Fruit fly (Drosophila melanogaster) whole organism, embryonic: ENCODE data around the gene Smox.

ENCODE experiments used
- BEAF-32 ChIP-seq: fragments of 200-800 bp; sonication (Bioruptor generic); optimal IDR thresholded peaks from 3 replicates; lab custom pipeline; 2017; ENCODE audit warnings: missing biosample characterization, missing genetic modification characterization, mild to moderate bottlenecking, moderate library complexity, missing genetic modification reagents
- CG12219 ChIP-seq: fragments of 200-800 bp; sonication (Bioruptor generic); optimal IDR thresholded peaks from 3 replicates; lab custom pipeline; 2018; ENCODE audit warnings: missing biosample characterization, mild to moderate bottlenecking, missing genetic modification characterization
- CG13287 ChIP-seq: fragments of 200-800 bp; sonication (Bioruptor generic); IDR thresholded peaks from 2 replicates; pipeline ENCODE4 v1.3.6; 2022; ENCODE audit warnings: missing biosample characterization, missing genetic modification characterization; ENCODE audit not compliant: partially characterized antibody
- CG16815 ChIP-seq: fragments of 200-800 bp; sonication (Bioruptor generic); optimal IDR thresholded peaks from 3 replicates; lab custom pipeline; 2017; ENCODE audit warnings: missing biosample characterization, mild to moderate bottlenecking, missing genetic modification characterization
- CG17361 ChIP-seq: fragments of 200-800 bp; sonication (Bioruptor generic); IDR thresholded peaks from 3 replicates; pipeline ENCODE4 v1.3.6; 2022; ENCODE audit warnings: missing biosample characterization, missing genetic modification characterization
- CG2116 ChIP-seq: fragments of 200-800 bp; sonication (Bioruptor generic); optimal IDR thresholded peaks from 3 replicates; lab custom pipeline; 2018; ENCODE audit warnings: missing biosample characterization, mild to moderate bottlenecking, missing genetic modification characterization
- CG2889 ChIP-seq: fragments of 200-800 bp; sonication (Bioruptor generic); IDR thresholded peaks from 3 replicates; pipeline ENCODE4 v1.3.6; 2022; ENCODE audit warnings: missing biosample characterization, missing genetic modification characterization
- CG33213 ChIP-seq: fragments of 200-800 bp; sonication (Bioruptor generic); optimal IDR thresholded peaks from 3 replicates; lab custom pipeline; 2016; ENCODE audit warnings: missing biosample characterization, missing genetic modification characterization
- CG34224 ChIP-seq: fragments of 200-800 bp; sonication (Bioruptor generic); IDR thresholded peaks from 3 replicates; pipeline ENCODE4 v1.3.6; 2022; ENCODE audit warnings: missing biosample characterization, missing genetic modification characterization; ENCODE audit not compliant: partially characterized antibody
- CG34422 ChIP-seq: fragments of 200-800 bp; sonication (Bioruptor generic); IDR thresholded peaks from 3 replicates; pipeline ENCODE4 v1.3.6; 2022; ENCODE audit warnings: missing biosample characterization, missing genetic modification characterization
- CG4282 ChIP-seq: fragments of 200-800 bp; sonication (Bioruptor generic); optimal IDR thresholded peaks from 2 replicates; lab custom pipeline; 2016; ENCODE audit warnings: missing biosample characterization, missing genetic modification characterization
- CG43689 ChIP-seq: fragments of 200-800 bp; sonication (Bioruptor generic); IDR thresholded peaks from 2 replicates; pipeline ENCODE4 v1.3.6; 2022; ENCODE audit warnings: missing biosample characterization, missing genetic modification characterization
- CG5245 ChIP-seq: fragments of 200-800 bp; sonication (Bioruptor generic); optimal IDR thresholded peaks from 3 replicates; lab custom pipeline; 2016; ENCODE audit warnings: missing biosample characterization, missing genetic modification characterization
- CG5953 ChIP-seq: fragments of 200-800 bp; sonication (Bioruptor generic); IDR thresholded peaks from 2 replicates; pipeline ENCODE4 v1.3.6; 2022; ENCODE audit warnings: missing biosample characterization, missing genetic modification characterization
- CG9215 ChIP-seq: fragments of 200-800 bp; sonication (Bioruptor generic); IDR thresholded peaks from 2 replicates; pipeline ENCODE4 v1.3.6; 2022; ENCODE audit warnings: missing biosample characterization, missing genetic modification characterization
- Dad ChIP-seq: fragments of 200-800 bp; sonication (Bioruptor generic); optimal IDR thresholded peaks from 3 replicates; lab custom pipeline; 2016; ENCODE audit warnings: missing biosample characterization, missing genetic modification characterization
- Dll ChIP-seq: fragments of 200-800 bp; sonication (Bioruptor generic); IDR thresholded peaks from 4 replicates; pipeline ENCODE4 v1.3.6; 2022; ENCODE audit warnings: missing biosample characterization, missing genetic modification characterization; ENCODE audit not compliant: partially characterized antibody
- Hsf ChIP-seq: fragments of 200-800 bp; sonication (Bioruptor generic); optimal IDR thresholded peaks from 3 replicates; lab custom pipeline; 2016; ENCODE audit warnings: missing biosample characterization, missing genetic modification characterization
- Lhr ChIP-seq: fragments of 200-800 bp; sonication (Bioruptor generic); optimal IDR thresholded peaks from 3 replicates; lab custom pipeline; 2017; ENCODE audit warnings: mild to moderate bottlenecking, missing biosample characterization, missing genetic modification reagents, missing genetic modification characterization
- Lim3 ChIP-seq: fragments of 200-800 bp; sonication (Bioruptor generic); IDR thresholded peaks from 2 replicates; pipeline ENCODE4 v1.3.6; 2022; ENCODE audit warnings: missing biosample characterization, missing genetic modification characterization
- MESR4 ChIP-seq: fragments of 200-800 bp; sonication (Bioruptor generic); optimal IDR thresholded peaks from 2 replicates; lab custom pipeline; 2018; ENCODE audit warnings: missing biosample characterization, mild to moderate bottlenecking, missing genetic modification characterization, moderate library complexity
- Mes4 ChIP-seq: fragments of 200-800 bp; sonication (Bioruptor generic); optimal IDR thresholded peaks from 2 replicates; lab custom pipeline; 2016; ENCODE audit warnings: missing biosample characterization, missing genetic modification characterization
- Neu2 ChIP-seq: fragments of 200-800 bp; sonication (Bioruptor generic); optimal IDR thresholded peaks from 3 replicates; lab custom pipeline; 2016; ENCODE audit warnings: missing biosample characterization, missing genetic modification characterization, borderline replicate concordance
- Nf-YB ChIP-seq: fragments of 200-800 bp; sonication (Bioruptor generic); optimal IDR thresholded peaks from 3 replicates; lab custom pipeline; 2019; ENCODE audit warnings: missing biosample characterization, mild to moderate bottlenecking, missing genetic modification characterization, moderate library complexity
- Opbp ChIP-seq: fragments of 200-800 bp; sonication (Bioruptor generic); IDR thresholded peaks from 3 replicates; pipeline ENCODE4 v1.3.6; 2022; ENCODE audit warnings: missing biosample characterization, missing genetic modification characterization; ENCODE audit not compliant: partially characterized antibody
- Pdp1 ChIP-seq, 2 experiments: fragments of 200-800 bp; sonication (Bioruptor generic); optimal IDR thresholded peaks; 3 replicates each; lab custom pipeline; 2016; ENCODE audit warnings: missing biosample characterization in 2 of 2, missing genetic modification characterization in 2 of 2, mild to moderate bottlenecking in 1 of 2, moderate library complexity in 1 of 2
- Stat92E ChIP-seq, 3 experiments: fragments of >200 bp in 2 of 3; fragments of 200-800 bp in 1 of 3; sonication (Bioruptor generic) in 1 of 3; optimal IDR thresholded peaks; 2 replicates each; lab custom pipeline; 2017 to 2019; ENCODE audit warnings: missing biosample characterization in 3 of 3, missing genetic modification characterization in 3 of 3, mild to moderate bottlenecking in 1 of 3, moderate library complexity in 1 of 3
- aop ChIP-seq: fragments of 200-800 bp; sonication (Bioruptor generic); IDR thresholded peaks from 2 replicates; pipeline ENCODE4 v1.3.6; 2022; ENCODE audit warnings: missing biosample characterization, missing genetic modification characterization
- bsh ChIP-seq, 2 experiments: fragments of 200-800 bp; sonication (Bioruptor generic); optimal IDR thresholded peaks; 2 replicates each; lab custom pipeline; 2017 to 2018; ENCODE audit warnings: mild to moderate bottlenecking in 2 of 2, missing biosample characterization in 2 of 2, missing genetic modification characterization in 2 of 2, moderate library complexity in 1 of 2
- crc ChIP-seq: fragments of 200-800 bp; sonication (Bioruptor generic); optimal IDR thresholded peaks from 2 replicates; lab custom pipeline; 2016; ENCODE audit warnings: missing biosample characterization, missing genetic modification characterization
- dm ChIP-seq: fragments of 200-800 bp; sonication (Bioruptor generic); optimal IDR thresholded peaks from 3 replicates; lab custom pipeline; 2016; ENCODE audit warnings: missing biosample characterization, missing genetic modification characterization
- emc ChIP-seq: fragments of 200-800 bp; sonication (Bioruptor generic); optimal IDR thresholded peaks from 2 replicates; lab custom pipeline; 2016; ENCODE audit warnings: missing biosample characterization, missing genetic modification characterization
- en ChIP-seq: fragments of 200-800 bp; sonication (Bioruptor generic); optimal IDR thresholded peaks from 2 replicates; lab custom pipeline; 2016; ENCODE audit warnings: missing biosample characterization, missing genetic modification characterization
- eyg ChIP-seq: fragments of 200-800 bp; sonication (Bioruptor generic); optimal IDR thresholded peaks from 3 replicates; lab custom pipeline; 2016; ENCODE audit warnings: missing biosample characterization, missing genetic modification characterization
- gce ChIP-seq: fragments of 200-800 bp; sonication (Bioruptor generic); IDR thresholded peaks from 3 replicates; pipeline ENCODE4 v1.3.6; 2022; ENCODE audit warnings: missing biosample characterization, missing genetic modification characterization
- hbn ChIP-seq: fragments of 200-800 bp; sonication (Bioruptor generic); IDR thresholded peaks from 2 replicates; pipeline ENCODE4 v1.3.6; 2022; ENCODE audit warnings: missing biosample characterization, missing genetic modification characterization; ENCODE audit not compliant: partially characterized antibody
- klu ChIP-seq: fragments of 200-800 bp; sonication (Bioruptor generic); IDR thresholded peaks from 2 replicates; pipeline ENCODE4 v1.3.6; 2022; ENCODE audit warnings: missing biosample characterization, missing genetic modification characterization
- mld ChIP-seq: fragments of 200-800 bp; sonication (Bioruptor generic); IDR thresholded peaks from 3 replicates; pipeline ENCODE4 v1.3.6; 2022; ENCODE audit warnings: missing biosample characterization, missing genetic modification characterization; ENCODE audit not compliant: partially characterized antibody
- pfk ChIP-seq: fragments of 200-800 bp; sonication (Bioruptor generic); optimal IDR thresholded peaks from 2 replicates; lab custom pipeline; 2018; ENCODE audit warnings: missing biosample characterization, mild to moderate bottlenecking, missing genetic modification characterization, moderate library complexity
- pnt ChIP-seq: fragments of 200-800 bp; sonication (Bioruptor generic); optimal IDR thresholded peaks from 3 replicates; lab custom pipeline; 2016; ENCODE audit warnings: missing biosample characterization, missing genetic modification characterization
- pros ChIP-seq: fragments of 200-800 bp; sonication (Bioruptor generic); optimal IDR thresholded peaks from 3 replicates; lab custom pipeline; 2019; ENCODE audit warnings: missing biosample characterization, mild to moderate bottlenecking, missing genetic modification characterization, moderate library complexity
- psq ChIP-seq: fragments of 200-800 bp; sonication (Bioruptor generic); optimal IDR thresholded peaks from 2 replicates; lab custom pipeline; 2017; ENCODE audit warnings: missing biosample characterization, missing genetic modification characterization
- repo ChIP-seq: fragments of 200-800 bp; sonication (Bioruptor generic); optimal IDR thresholded peaks from 2 replicates; lab custom pipeline; 2016; ENCODE audit warnings: missing biosample characterization, missing genetic modification characterization
- sens-2 ChIP-seq: fragments of 200-800 bp; sonication (Bioruptor generic); IDR thresholded peaks from 2 replicates; pipeline ENCODE4 v1.3.6; 2022; ENCODE audit warnings: missing biosample characterization, missing genetic modification characterization
- seq ChIP-seq: fragments of 200-800 bp; sonication (Bioruptor generic); IDR thresholded peaks from 2 replicates; pipeline ENCODE4 v1.3.6; 2022; ENCODE audit warnings: missing biosample characterization, missing genetic modification characterization
- ssp ChIP-seq: fragments of 200-800 bp; sonication (Bioruptor generic); IDR thresholded peaks from 2 replicates; pipeline ENCODE4 v1.3.6; 2022; ENCODE audit warnings: missing biosample characterization, missing genetic modification characterization
- tll ChIP-seq, 2 experiments: fragments of 200-800 bp in 1 of 2; fragments of >200 bp in 1 of 2; sonication (Bioruptor generic) in 1 of 2; optimal IDR thresholded peaks; 2 replicates each; lab custom pipeline; 2017 to 2019; ENCODE audit warnings: missing biosample characterization in 2 of 2, missing genetic modification characterization in 2 of 2, mild to moderate bottlenecking in 1 of 2, moderate library complexity in 1 of 2
- trem ChIP-seq: fragments of 200-800 bp; optimal IDR thresholded peaks from 3 replicates; lab custom pipeline; 2019; ENCODE audit warnings: missing biosample characterization, mild to moderate bottlenecking, missing genetic modification characterization, moderate library complexity
- ttk ChIP-seq: fragments of 200-800 bp; sonication (Bioruptor generic); IDR thresholded peaks from 2 replicates; pipeline ENCODE4 v2.1.2; 2022; ENCODE audit warnings: missing biosample characterization, missing genetic modification characterization
- vvl ChIP-seq: fragments of 200-800 bp; sonication (Bioruptor generic); IDR thresholded peaks from 2 replicates; pipeline ENCODE4 v1.3.6; 2022; ENCODE audit warnings: missing biosample characterization, missing genetic modification characterization
- wdn ChIP-seq: fragments of 200-800 bp; sonication (Bioruptor generic); IDR thresholded peaks from 2 replicates; pipeline ENCODE4 v1.3.6; 2022; ENCODE audit warnings: missing biosample characterization, missing genetic modification characterization

Gene Smox

dm6 chrX:8120939-8121338 lies 21.1 kb downstream of the Smox start, which contains the start of gene CG2260 (continued):
- no peak for TF ChIP-seq Mes4 (GFP tag; lab: Kevin White, UChicago)
- TF ChIP-seq gce (GFP tag; lab: Robert Waterston, UW): no peak
- no peak for TF ChIP-seq Pdp1 (GFP tag; optimal IDR thresholded peaks at IDR 0.05; lab: Kevin White, UChicago)
- TF ChIP-seq klu (GFP tag; lab: Robert Waterston, UW): no peak
- TF ChIP-seq tll (GFP tag; optimal IDR thresholded peaks at IDR 0.05; lab: Kevin White, UChicago): no peak
- peak; percentile 85 for TF ChIP-seq vvl (GFP tag; lab: Robert Waterston, UW)
- no peak for TF ChIP-seq wdn (GFP tag; lab: Robert Waterston, UW)
- TF ChIP-seq CG5245 (GFP tag; lab: Kevin White, UChicago): no peak
- no peak for TF ChIP-seq repo (GFP tag; lab: Kevin White, UChicago)
- no peak for TF ChIP-seq psq (GFP tag; lab: Kevin White, UChicago)
- no peak for TF ChIP-seq CG9215 (GFP tag; lab: Robert Waterston, UW)
- TF ChIP-seq ttk (GFP tag; lab: Robert Waterston, UW): no peak
- no peak for TF ChIP-seq en (GFP tag; lab: Kevin White, UChicago)
- TF ChIP-seq mld (GFP tag; lab: Robert Waterston, UW): no peak
- peak; percentile 68 for TF ChIP-seq CG2116 (GFP tag; lab: Kevin White, UChicago)
- no peak for TF ChIP-seq seq (GFP tag; lab: Robert Waterston, UW)
- TF ChIP-seq CG12219 (GFP tag; lab: Kevin White, UChicago): no peak
- no peak for TF ChIP-seq CG34422 (GFP tag; lab: Robert Waterston, UW)
- TF ChIP-seq CG43689 (GFP tag; lab: Robert Waterston, UW): no peak
- TF ChIP-seq Opbp (GFP tag; lab: Robert Waterston, UW): peak; percentile 11; the same call in 1 of the 3 replicates
- peak; percentile 20; the same call in 1 of the 2 replicates for TF ChIP-seq hbn (GFP tag; lab: Robert Waterston, UW)
- TF ChIP-seq Nf-YB (GFP tag; lab: Kevin White, UChicago): no peak
- no peak for TF ChIP-seq CG5953 (GFP tag; lab: Robert Waterston, UW)
- no peak for TF ChIP-seq aop
- TF ChIP-seq eyg: no peak
- TF ChIP-seq CG16815 (GFP tag; lab: Kevin White, UChicago): no peak
- TF ChIP-seq Stat92E (GFP tag; optimal IDR thresholded peaks at IDR 0.05; lab: Kevin White, UChicago): no peak
- peak; percentile 47 for TF ChIP-seq MESR4 (GFP tag; lab: Kevin White, UChicago)
- TF ChIP-seq Dad: no peak
- TF ChIP-seq CG2889: no peak
- no peak for TF ChIP-seq emc (GFP tag; lab: Kevin White, UChicago)
- no peak for TF ChIP-seq pnt (GFP tag; lab: Kevin White, UChicago)
- TF ChIP-seq CG13287 (GFP tag; lab: Robert Waterston, UW): peak; percentile 27; the same call in 1 of the 2 replicates
- TF ChIP-seq bsh (GFP tag; optimal IDR thresholded peaks at IDR 0.05; lab: Kevin White, UChicago): no peak
- TF ChIP-seq ssp (GFP tag; lab: Robert Waterston, UW): no peak
- no peak for TF ChIP-seq CG4282 (GFP tag; lab: Kevin White, UChicago)
- no peak for TF ChIP-seq CG34224 (GFP tag; lab: Robert Waterston, UW)
- TF ChIP-seq crc (GFP tag; lab: Kevin White, UChicago): no peak
- peak; percentile 12 for TF ChIP-seq trem (tag; lab: Kevin White, UChicago)
- no peak for TF ChIP-seq Neu2 (GFP tag; lab: Kevin White, UChicago)
- TF ChIP-seq pros (GFP tag; lab: Kevin White, UChicago): no peak
- TF ChIP-seq Dll (GFP tag; lab: Robert Waterston, UW): 0 out of 4 replicates have a peak, but pooled peaks have one; percentile 20
- no peak for TF ChIP-seq Hsf
- peak; percentile 82 for TF ChIP-seq dm (GFP tag; lab: Kevin White, UChicago)
- no peak for TF ChIP-seq CG17361 (GFP tag; lab: Robert Waterston, UW)
- peak; percentile 43 for TF ChIP-seq BEAF-32 (GFP tag; lab: Kevin White, UChicago)
- no peak for TF ChIP-seq sens-2 (GFP tag; lab: Robert Waterston, UW)
- no peak for TF ChIP-seq pfk
- TF ChIP-seq Lim3 (GFP tag; lab: Robert Waterston, UW): no peak
- no peak for TF ChIP-seq CG33213 (GFP tag; lab: Kevin White, UChicago)
- TF ChIP-seq Lhr (GFP tag; lab: Kevin White, UChicago): no peak
